Fruit fly (Drosophila melanogaster) whole organism, wandering third instar larva: ENCODE data around the gene CG5245.

Source experiments
- CG9705 ChIP-seq: fragments of 200-800 bp; sonication (Bioruptor generic); optimal IDR thresholded peaks from 2 replicates; lab custom pipeline; 2018; ENCODE audit warnings: missing biosample characterization, mild to moderate bottlenecking, missing genetic modification characterization
- Dfd ChIP-seq: fragments of >200 bp; optimal IDR thresholded peaks from 2 replicates; lab custom pipeline; 2017; ENCODE audit warnings: missing biosample characterization, missing genetic modification characterization
- Jra ChIP-seq: sonication (Bioruptor generic); optimal IDR thresholded peaks from 2 replicates; lab custom pipeline; 2016; ENCODE audit warnings: missing biosample characterization, missing genetic modification characterization
- Myc ChIP-seq: fragments of >200 bp; optimal IDR thresholded peaks from 2 replicates; lab custom pipeline; 2017
- pan ChIP-seq: fragments of >200 bp; optimal IDR thresholded peaks from 2 replicates; lab custom pipeline; 2017
- rgr ChIP-seq: fragments of 200-800 bp; sonication (Bioruptor generic); optimal IDR thresholded peaks from 3 replicates; lab custom pipeline; 2016; ENCODE audit warnings: missing biosample characterization, mild to moderate bottlenecking, missing genetic modification characterization
- tai ChIP-seq: sonication (Bioruptor generic); optimal IDR thresholded peaks from 2 replicates; lab custom pipeline; 2016; ENCODE audit warnings: missing biosample characterization, missing genetic modification characterization

DNA sequence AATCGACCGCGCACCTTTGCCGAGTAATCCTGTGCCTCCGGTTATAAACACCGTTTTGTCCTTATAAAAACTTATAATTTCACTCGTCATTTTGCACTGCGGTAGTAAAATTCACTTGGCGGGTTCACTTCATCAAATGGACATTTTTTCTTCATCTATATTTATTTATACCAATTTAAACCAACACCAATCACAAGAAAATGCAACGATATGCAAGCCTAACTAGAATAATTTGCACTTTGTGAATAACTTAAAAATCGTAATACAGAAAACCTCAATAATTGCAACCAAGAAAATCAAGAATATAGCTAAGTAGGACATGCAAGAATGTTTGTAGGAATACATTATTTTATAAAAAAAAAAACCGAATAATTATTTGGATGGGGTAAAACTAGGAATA, 33.5 kb upstream of the CG5245 start, which contains the start of the genes CG10096 and CG10097:
- no peak for TF ChIP-seq Myc (lab: Kevin White, UChicago)
- TF ChIP-seq tai (GFP tag; lab: Kevin White, UChicago): no peak
- no peak for TF ChIP-seq rgr (GFP tag; lab: Kevin White, UChicago)
- no peak for TF ChIP-seq Dfd
- TF ChIP-seq pan (lab: Kevin White, UChicago): no peak
- no peak for TF ChIP-seq Jra (GFP tag; lab: Kevin White, UChicago)
- TF ChIP-seq CG9705 (GFP tag; lab: Kevin White, UChicago): no peak
